Fruit fly (Drosophila melanogaster): ENCODE measurements around the gene spn-A.

dm6 chr3R:30091795-30092699 is 36.2 kb upstream of the spn-A start:
- TF ChIP-seq CG14711 (tag; optimal IDR thresholded peaks at IDR 0.05) (no peak), CG12768 (GFP tag; optimal IDR thresholded peaks at IDR 0.05) (no peak)

Measured in whole organism, adult.